1 worm cellular context compared by ENCODE assay signal in genomic region chrII:6844227-6845005, ce11.
TF ChIP-seq lines count a peak whose summit lies in the region.

No protein-coding gene starts in this region.

TF ChIP-seq in whole organism, L1 larva, 84 proteins besides CTCF, POLR2A, EP300 and RAD21 (continued from another document):
- peak; percentile 72 for TF ChIP-seq blmp-1 (tag; optimal IDR thresholded peaks at IDR 0.05; lab: Kevin White, UChicago)
- peak; percentile 75 for TF ChIP-seq nhr-85 (tag; lab: Kevin White, UChicago)
- TF ChIP-seq ceh-63 (GFP tag; optimal IDR thresholded peaks at IDR 0.05; lab: Kevin White, UChicago), result no peak
- TF ChIP-seq egl-13 (tag; optimal IDR thresholded peaks at IDR 0.05; lab: Kevin White, UChicago), result no peak
- no peak for TF ChIP-seq ceh-90 (tag; optimal IDR thresholded peaks at IDR 0.05; lab: Kevin White, UChicago)
- TF ChIP-seq snpc-4 (tag; optimal IDR thresholded peaks at IDR 0.05; lab: Kevin White, UChicago), result peak; percentile 40
- no peak for TF ChIP-seq nhr-76 (tag; optimal IDR thresholded peaks at IDR 0.05; lab: Kevin White, UChicago)
- no peak for TF ChIP-seq nhr-20 (tag; optimal IDR thresholded peaks at IDR 0.05; lab: Kevin White, UChicago)
- peak; percentile 21; the same call in 1 of the 2 replicates for TF ChIP-seq grh-1 (GFP tag; IDR thresholded peaks at IDR 0.05; lab: Robert Waterston, UW)
- no peak for TF ChIP-seq mab-9 (GFP tag; IDR thresholded peaks at IDR 0.05; lab: Robert Waterston, UW)
- peak; percentile 18 for TF ChIP-seq lin-14 (GFP tag; optimal IDR thresholded peaks at IDR 0.05; lab: Kevin White, UChicago)
- no peak for TF ChIP-seq ceh-8 (GFP tag; optimal IDR thresholded peaks at IDR 0.05; lab: Kevin White, UChicago)
- no peak for TF ChIP-seq mdl-1 (tag; optimal IDR thresholded peaks at IDR 0.05; lab: Kevin White, UChicago)
- peak; percentile 56 for TF ChIP-seq mep-1 (tag; optimal IDR thresholded peaks at IDR 0.05; lab: Kevin White, UChicago)
- no peak for TF ChIP-seq swsn-7 (tag; optimal IDR thresholded peaks at IDR 0.05; lab: Kevin White, UChicago)
- TF ChIP-seq sox-4 (tag; optimal IDR thresholded peaks at IDR 0.05; lab: Kevin White, UChicago), result no peak
- no peak for TF ChIP-seq unc-62 (GFP tag; optimal IDR thresholded peaks at IDR 0.05; lab: Kevin White, UChicago)
- no peak for TF ChIP-seq elt-2 (tag; optimal IDR thresholded peaks at IDR 0.05; lab: Kevin White, UChicago)
- peak in 1 of 2 experiments; percentile 59 for TF ChIP-seq egl-27 (tag; optimal IDR thresholded peaks at IDR 0.05; lab: Kevin White, UChicago)
- no peak for TF ChIP-seq C04F5.9 (tag; optimal IDR thresholded peaks at IDR 0.05; lab: Kevin White, UChicago)
- TF ChIP-seq ama-1 (optimal IDR thresholded peaks at IDR 0.05; lab: Kevin White, UChicago), result no peak
- TF ChIP-seq ceh-82 (tag; optimal IDR thresholded peaks at IDR 0.05; lab: Kevin White, UChicago), result peak in 1 of 3 experiments; percentile 11
- TF ChIP-seq efl-3 (GFP tag; optimal IDR thresholded peaks at IDR 0.05; lab: Kevin White, UChicago), result no peak
